Fruit fly (Drosophila melanogaster) whole organism, embryonic: ENCODE data around the gene mats.

ENCODE experiments used
- Antp ChIP-seq: fragments of 200-800 bp; sonication (Bioruptor generic); optimal IDR thresholded peaks from 3 replicates; lab custom pipeline; 2016; ENCODE audit warnings: missing biosample characterization, missing genetic modification characterization
- Atf-2 ChIP-seq: fragments of 200-800 bp; sonication (Bioruptor generic); optimal IDR thresholded peaks from 2 replicates; lab custom pipeline; 2016; ENCODE audit warnings: missing biosample characterization, missing genetic modification characterization
- CG10267 ChIP-seq: fragments of 200-800 bp; sonication (Bioruptor generic); optimal IDR thresholded peaks from 2 replicates; lab custom pipeline; 2018; ENCODE audit warnings: missing biosample characterization, mild to moderate bottlenecking, missing genetic modification characterization, moderate library complexity
- CG10462 ChIP-seq: fragments of 200-800 bp; sonication (Bioruptor generic); optimal IDR thresholded peaks from 2 replicates; lab custom pipeline; 2016; ENCODE audit warnings: missing biosample characterization, missing genetic modification characterization
- CG14441 ChIP-seq: fragments of 200-800 bp; sonication (Bioruptor generic); IDR thresholded peaks from 2 replicates; pipeline ENCODE4 v1.3.6; 2022; ENCODE audit warnings: missing biosample characterization, missing genetic modification characterization
- CG14710 ChIP-seq: fragments of 200-800 bp; sonication (Bioruptor generic); optimal IDR thresholded peaks from 3 replicates; lab custom pipeline; 2019; ENCODE audit warnings: missing biosample characterization, mild to moderate bottlenecking, missing genetic modification characterization, moderate library complexity
- CG1603 ChIP-seq: fragments of 200-800 bp; sonication (Bioruptor generic); optimal IDR thresholded peaks from 2 replicates; lab custom pipeline; 2019; ENCODE audit warnings: missing biosample characterization, mild to moderate bottlenecking, missing genetic modification characterization, moderate library complexity
- CG16779 ChIP-seq: fragments of 200-800 bp; sonication (Bioruptor generic); IDR thresholded peaks from 2 replicates; pipeline ENCODE4 v1.3.6; 2022; ENCODE audit warnings: missing biosample characterization, missing genetic modification characterization
- CG16863 ChIP-seq: fragments of 200-800 bp; sonication (Bioruptor generic); optimal IDR thresholded peaks from 3 replicates; lab custom pipeline; 2016; ENCODE audit warnings: missing biosample characterization, missing genetic modification characterization
- CG17361 ChIP-seq: fragments of 200-800 bp; sonication (Bioruptor generic); IDR thresholded peaks from 3 replicates; pipeline ENCODE4 v1.3.6; 2022; ENCODE audit warnings: missing biosample characterization, missing genetic modification characterization
- CG17802 ChIP-seq: fragments of 200-800 bp; sonication (Bioruptor generic); optimal IDR thresholded peaks from 2 replicates; lab custom pipeline; 2018; ENCODE audit warnings: missing biosample characterization, mild to moderate bottlenecking, missing genetic modification characterization, moderate library complexity
- CG18619 ChIP-seq: fragments of 200-800 bp; sonication (Bioruptor generic); optimal IDR thresholded peaks from 3 replicates; lab custom pipeline; 2017; ENCODE audit warnings: missing biosample characterization, mild to moderate bottlenecking, missing genetic modification characterization
- CG2712 ChIP-seq: fragments of 200-800 bp; optimal IDR thresholded peaks from 3 replicates; lab custom pipeline; 2019; ENCODE audit warnings: missing biosample characterization, mild to moderate bottlenecking, missing genetic modification characterization, moderate library complexity
- CG33557 ChIP-seq: fragments of 200-800 bp; sonication (Bioruptor generic); optimal IDR thresholded peaks from 2 replicates; lab custom pipeline; 2019; ENCODE audit warnings: missing biosample characterization, mild to moderate bottlenecking, missing genetic modification characterization, moderate library complexity
- CG4730 ChIP-seq: fragments of 200-800 bp; sonication (Bioruptor generic); IDR thresholded peaks from 2 replicates; pipeline ENCODE4 v1.3.6; 2022; ENCODE audit warnings: missing biosample characterization, missing genetic modification characterization
- CG7963 ChIP-seq: fragments of 200-800 bp; sonication (Bioruptor generic); IDR thresholded peaks from 3 replicates; pipeline ENCODE4 v1.3.6; 2022; ENCODE audit warnings: missing biosample characterization, missing genetic modification characterization; ENCODE audit not compliant: partially characterized antibody
- CG8281 ChIP-seq: fragments of 200-800 bp; sonication (Bioruptor generic); optimal IDR thresholded peaks from 2 replicates; lab custom pipeline; 2018; ENCODE audit warnings: missing biosample characterization, mild to moderate bottlenecking, missing genetic modification characterization, moderate library complexity
- Dll ChIP-seq: fragments of 200-800 bp; sonication (Bioruptor generic); IDR thresholded peaks from 4 replicates; pipeline ENCODE4 v1.3.6; 2022; ENCODE audit warnings: missing biosample characterization, missing genetic modification characterization; ENCODE audit not compliant: partially characterized antibody
- Dref ChIP-seq: fragments of 200-800 bp; sonication (Bioruptor generic); IDR thresholded peaks from 2 replicates; pipeline ENCODE4 v1.3.6; 2022; ENCODE audit warnings: missing biosample characterization, missing genetic modification characterization
- MBD-R2 ChIP-seq: fragments of 200-800 bp; sonication (Bioruptor generic); IDR thresholded peaks from 2 replicates; pipeline ENCODE4 v1.3.6; 2022; ENCODE audit warnings: missing biosample characterization, missing genetic modification characterization
- Med ChIP-seq: fragments of 200-800 bp; sonication (Bioruptor generic); peaks from one replicate; lab custom pipeline; 2016; ENCODE audit warnings: missing biosample characterization, missing genetic modification characterization, mild to moderate bottlenecking, inconsistent platforms, moderate library complexity
- Mes4 ChIP-seq: fragments of 200-800 bp; sonication (Bioruptor generic); optimal IDR thresholded peaks from 2 replicates; lab custom pipeline; 2016; ENCODE audit warnings: missing biosample characterization, missing genetic modification characterization
- NC2β ChIP-seq: fragments of 200-800 bp; sonication (Bioruptor generic); optimal IDR thresholded peaks from 2 replicates; lab custom pipeline; 2016; ENCODE audit warnings: missing biosample characterization, missing genetic modification characterization
- Neu2 ChIP-seq: fragments of 200-800 bp; sonication (Bioruptor generic); optimal IDR thresholded peaks from 3 replicates; lab custom pipeline; 2016; ENCODE audit warnings: missing biosample characterization, missing genetic modification characterization, borderline replicate concordance
- Opbp ChIP-seq: fragments of 200-800 bp; sonication (Bioruptor generic); IDR thresholded peaks from 3 replicates; pipeline ENCODE4 v1.3.6; 2022; ENCODE audit warnings: missing biosample characterization, missing genetic modification characterization; ENCODE audit not compliant: partially characterized antibody
- Scr ChIP-seq: fragments of 200-800 bp; sonication (Bioruptor generic); IDR thresholded peaks from 2 replicates; pipeline ENCODE4 v1.3.6; 2022; ENCODE audit warnings: missing biosample characterization, missing genetic modification characterization; ENCODE audit not compliant: partially characterized antibody
- Ssrp ChIP-seq: fragments of 200-800 bp; sonication (Bioruptor generic); optimal IDR thresholded peaks from 2 replicates; lab custom pipeline; 2018; ENCODE audit warnings: missing biosample characterization, mild to moderate bottlenecking, missing genetic modification characterization, moderate library complexity
- ato ChIP-seq: fragments of 200-800 bp; sonication (Bioruptor generic); IDR thresholded peaks from 2 replicates; pipeline ENCODE4 v1.3.6; 2022; ENCODE audit warnings: missing biosample characterization, missing genetic modification characterization; ENCODE audit not compliant: partially characterized antibody
- bsh ChIP-seq, 2 experiments: fragments of 200-800 bp; sonication (Bioruptor generic); optimal IDR thresholded peaks; 2 replicates each; lab custom pipeline; 2017 to 2018; ENCODE audit warnings: mild to moderate bottlenecking in 2 of 2, missing biosample characterization in 2 of 2, missing genetic modification characterization in 2 of 2, moderate library complexity in 1 of 2
- chn ChIP-seq: fragments of 200-800 bp; sonication (Bioruptor generic); optimal IDR thresholded peaks from 2 replicates; lab custom pipeline; 2016; ENCODE audit warnings: missing biosample characterization, missing genetic modification characterization
- crp ChIP-seq, 2 experiments: fragments of 200-800 bp; sonication (Bioruptor generic); optimal IDR thresholded peaks; 2 replicates in 1 of 2; 3 replicates in 1 of 2; lab custom pipeline; 2017; ENCODE audit warnings: missing biosample characterization in 2 of 2, missing genetic modification characterization in 2 of 2, mild to moderate bottlenecking in 1 of 2, moderate library complexity in 1 of 2
- dimm ChIP-seq: fragments of 200-800 bp; sonication (Bioruptor generic); IDR thresholded peaks from 2 replicates; pipeline ENCODE4 v1.3.6; 2022; ENCODE audit warnings: missing biosample characterization, missing genetic modification characterization
- en ChIP-seq: fragments of 200-800 bp; sonication (Bioruptor generic); optimal IDR thresholded peaks from 2 replicates; lab custom pipeline; 2016; ENCODE audit warnings: missing biosample characterization, missing genetic modification characterization
- eve ChIP-seq, 2 experiments: fragments of >200 bp; optimal IDR thresholded peaks; 2 replicates each; lab custom pipeline; 2017; ENCODE audit warnings: missing biosample characterization in 2 of 2, missing genetic modification characterization in 2 of 2
- gsb-n ChIP-seq: fragments of 200-800 bp; sonication (Bioruptor generic); optimal IDR thresholded peaks from 3 replicates; lab custom pipeline; 2018; ENCODE audit warnings: missing biosample characterization, mild to moderate bottlenecking, missing genetic modification characterization
- ham ChIP-seq: fragments of 200-800 bp; sonication (Bioruptor generic); IDR thresholded peaks from 2 replicates; pipeline ENCODE4 v1.3.6; 2022; ENCODE audit warnings: missing biosample characterization, missing genetic modification characterization
- hkb ChIP-seq, 2 experiments: fragments of 200-800 bp in 1 of 2; fragments of >200 bp in 1 of 2; sonication (Bioruptor generic) in 1 of 2; IDR thresholded peaks in 1 of 2; optimal IDR thresholded peaks in 1 of 2; 2 replicates each; pipeline versions ENCODE4 v1.3.6 to Lab custom; 2017 to 2022; ENCODE audit warnings: missing biosample characterization in 1 of 2, missing genetic modification characterization in 1 of 2
- lola ChIP-seq, 3 experiments: fragments of >200 bp in 2 of 3; fragments of 200-800 bp in 1 of 3; sonication (Bioruptor generic) in 1 of 3; optimal IDR thresholded peaks; 2 replicates each; lab custom pipeline; 2017 to 2019; ENCODE audit warnings: missing biosample characterization in 3 of 3, missing genetic modification characterization in 3 of 3, mild to moderate bottlenecking in 1 of 3, moderate library complexity in 1 of 3
- mld ChIP-seq: fragments of 200-800 bp; sonication (Bioruptor generic); IDR thresholded peaks from 3 replicates; pipeline ENCODE4 v1.3.6; 2022; ENCODE audit warnings: missing biosample characterization, missing genetic modification characterization; ENCODE audit not compliant: partially characterized antibody
- phol ChIP-seq: fragments of 200-800 bp; sonication (Bioruptor generic); optimal IDR thresholded peaks from 3 replicates; lab custom pipeline; 2018; ENCODE audit warnings: missing biosample characterization, mild to moderate bottlenecking, missing genetic modification characterization, moderate library complexity
- pita ChIP-seq: fragments of 200-800 bp; sonication (Bioruptor generic); optimal IDR thresholded peaks from 2 replicates; lab custom pipeline; 2017; ENCODE audit warnings: missing biosample characterization, mild to moderate bottlenecking, missing genetic modification characterization
- pzg ChIP-seq: fragments of 200-800 bp; sonication (Bioruptor generic); optimal IDR thresholded peaks from 3 replicates; lab custom pipeline; 2018; ENCODE audit warnings: missing biosample characterization, mild to moderate bottlenecking, missing genetic modification characterization, moderate library complexity
- row ChIP-seq: fragments of 200-800 bp; sonication (Bioruptor generic); IDR thresholded peaks from 3 replicates; pipeline ENCODE4 v1.3.6; 2022; ENCODE audit warnings: missing biosample characterization, missing genetic modification characterization
- shn ChIP-seq: fragments of 200-800 bp; sonication (Bioruptor generic); optimal IDR thresholded peaks from 3 replicates; lab custom pipeline; 2016; ENCODE audit warnings: missing biosample characterization, missing genetic modification characterization
- sna ChIP-seq: fragments of 200-800 bp; sonication (Bioruptor generic); IDR thresholded peaks from 2 replicates; pipeline ENCODE4 v1.3.6; 2022; ENCODE audit warnings: missing biosample characterization, missing genetic modification characterization; ENCODE audit not compliant: partially characterized antibody
- tna ChIP-seq: fragments of 200-800 bp; sonication (Bioruptor generic); IDR thresholded peaks from 2 replicates; pipeline ENCODE4 v1.3.6; 2022; ENCODE audit warnings: missing biosample characterization, missing genetic modification characterization; ENCODE audit not compliant: partially characterized antibody
- trem ChIP-seq: fragments of 200-800 bp; optimal IDR thresholded peaks from 3 replicates; lab custom pipeline; 2019; ENCODE audit warnings: missing biosample characterization, mild to moderate bottlenecking, missing genetic modification characterization, moderate library complexity
- vnd ChIP-seq: fragments of 200-800 bp; sonication (Bioruptor generic); IDR thresholded peaks from 3 replicates; pipeline ENCODE4 v1.3.6; 2022; ENCODE audit warnings: missing biosample characterization, missing genetic modification characterization; ENCODE audit not compliant: partially characterized antibody
- vvl ChIP-seq: fragments of 200-800 bp; sonication (Bioruptor generic); IDR thresholded peaks from 2 replicates; pipeline ENCODE4 v1.3.6; 2022; ENCODE audit warnings: missing biosample characterization, missing genetic modification characterization

mats gene

dm6 chr3R:22381077-22381476 is 39.9 kb upstream of the mats start, which contains the start of gene CG43342 (continued):
- peak; percentile 81 for TF ChIP-seq sna (GFP tag; lab: Robert Waterston, UW)
- TF ChIP-seq CG8281 = no peak
- TF ChIP-seq CG17361 (GFP tag; lab: Robert Waterston, UW) = no peak
- TF ChIP-seq eve (GFP tag; optimal IDR thresholded peaks at IDR 0.05; lab: Kevin White, UChicago) = no peak
- peak; percentile 78 for TF ChIP-seq Scr (GFP tag; lab: Robert Waterston, UW)
- no peak for TF ChIP-seq row (GFP tag; lab: Robert Waterston, UW)
- TF ChIP-seq chn (GFP tag; lab: Kevin White, UChicago) = no peak
- TF ChIP-seq en = no peak
- peak; percentile 46 for TF ChIP-seq CG2712
- TF ChIP-seq CG16779 (GFP tag; lab: Robert Waterston, UW) = no peak
- peak; percentile 80; the same call in 2 of the 3 replicates for TF ChIP-seq Opbp (GFP tag; lab: Robert Waterston, UW)
- no peak for TF ChIP-seq dimm (GFP tag; lab: Robert Waterston, UW)
- peak; percentile 40 for TF ChIP-seq pzg (GFP tag; lab: Kevin White, UChicago)
- TF ChIP-seq trem (tag; lab: Kevin White, UChicago) = peak; percentile 57
- TF ChIP-seq tna (GFP tag; lab: Robert Waterston, UW) = peak; percentile 89
- no peak for TF ChIP-seq Neu2
- TF ChIP-seq CG33557 (GFP tag; lab: Kevin White, UChicago) = no peak
- TF ChIP-seq CG7963 (GFP tag; lab: Robert Waterston, UW) = peak; percentile 84
- no peak for TF ChIP-seq CG4730
- TF ChIP-seq CG1603 (tag; lab: Kevin White, UChicago) = peak; percentile 37
- TF ChIP-seq crp (GFP tag; optimal IDR thresholded peaks at IDR 0.05; lab: Kevin White, UChicago) = peak in 1 of 2 experiments; percentile 72
- TF ChIP-seq gsb-n = no peak
- no peak for TF ChIP-seq lola (GFP tag; optimal IDR thresholded peaks at IDR 0.05; lab: Kevin White, UChicago)
- TF ChIP-seq CG10462 (GFP tag; lab: Kevin White, UChicago) = no peak
- TF ChIP-seq Dref (GFP tag; lab: Robert Waterston, UW) = peak; percentile 83
- peak; percentile 82 for TF ChIP-seq Dll (GFP tag; lab: Robert Waterston, UW)
- TF ChIP-seq Antp (GFP tag; lab: Kevin White, UChicago) = no peak
- no peak for TF ChIP-seq CG16863
- no peak for TF ChIP-seq hkb (optimal IDR thresholded peaks at IDR 0.05; lab: Kevin White, UChicago)
- TF ChIP-seq hkb (GFP tag; IDR thresholded peaks at IDR 0.05; lab: Robert Waterston, UW) = no peak
- TF ChIP-seq CG14710 = peak; percentile 9
- TF ChIP-seq ato (GFP tag; lab: Robert Waterston, UW) = peak; percentile 81
- TF ChIP-seq vnd (GFP tag; lab: Robert Waterston, UW) = peak; percentile 80
- TF ChIP-seq phol (tag; lab: Kevin White, UChicago) = no peak
- peak; percentile 17; the same call in 1 of the 2 replicates for TF ChIP-seq vvl (GFP tag; lab: Robert Waterston, UW)
- no peak for TF ChIP-seq NC2β (GFP tag; lab: Kevin White, UChicago)
- TF ChIP-seq CG14441 (GFP tag; lab: Robert Waterston, UW) = no peak
- no peak for TF ChIP-seq shn (GFP tag; lab: Kevin White, UChicago)
- peak; percentile 76; the same call in 2 of the 3 replicates for TF ChIP-seq mld
- TF ChIP-seq MBD-R2 (GFP tag; lab: Robert Waterston, UW) = peak; percentile 59
- no peak for TF ChIP-seq Med (GFP tag; lab: Kevin White, UChicago)
- no peak for TF ChIP-seq Atf-2 (GFP tag; lab: Kevin White, UChicago)
- no peak for TF ChIP-seq Mes4
- no peak for TF ChIP-seq ham (GFP tag; lab: Robert Waterston, UW)
- TF ChIP-seq CG18619 = no peak
- peak; percentile 6 for TF ChIP-seq CG10267
- TF ChIP-seq pita (GFP tag; lab: Kevin White, UChicago) = no peak
- no peak for TF ChIP-seq CG17802 (tag; lab: Kevin White, UChicago)
- no peak for TF ChIP-seq Ssrp (tag; lab: Kevin White, UChicago)
- no peak for TF ChIP-seq bsh (GFP tag; optimal IDR thresholded peaks at IDR 0.05; lab: Kevin White, UChicago)
